Fruit fly (Drosophila melanogaster) whole organism, prepupa: ENCODE measurements around the gene RpL3.

ENCODE experiments used
- CG11762 ChIP-seq: fragments of 200-800 bp; sonication (Bioruptor generic); optimal IDR thresholded peaks from 3 replicates; lab custom pipeline; 2016; ENCODE audit warnings: missing biosample characterization, missing genetic modification characterization; ENCODE audit not compliant: insufficient read depth
- CG15336 ChIP-seq: fragments of 200-800 bp; sonication (Bioruptor generic); IDR thresholded peaks from 2 replicates; pipeline ENCODE4 v1.3.6; 2022; ENCODE audit warnings: missing biosample characterization, missing genetic modification characterization
- CG16779 ChIP-seq: fragments of 200-800 bp; sonication (Bioruptor generic); optimal IDR thresholded peaks from 3 replicates; lab custom pipeline; 2017; ENCODE audit warnings: missing biosample characterization, mild to moderate bottlenecking, missing genetic modification characterization
- CG6854 ChIP-seq: fragments of 200-800 bp; sonication (Bioruptor generic); optimal IDR thresholded peaks from 2 replicates; lab custom pipeline; 2017; ENCODE audit warnings: missing biosample characterization, mild to moderate bottlenecking, missing genetic modification characterization
- CG8319 ChIP-seq: fragments of 200-800 bp; sonication (Bioruptor generic); optimal IDR thresholded peaks from 3 replicates; lab custom pipeline; 2016; ENCODE audit warnings: missing biosample characterization, missing genetic modification characterization
- Eip75B ChIP-seq: fragments of 200-800 bp; sonication (Bioruptor generic); optimal IDR thresholded peaks from 3 replicates; lab custom pipeline; 2016; ENCODE audit warnings: missing biosample characterization, missing genetic modification characterization
- Gug ChIP-seq: fragments of 200-800 bp; sonication (Bioruptor generic); IDR thresholded peaks from 2 replicates; pipeline ENCODE4 v1.3.6; 2022; ENCODE audit warnings: missing biosample characterization, missing genetic modification characterization
- esn ChIP-seq: fragments of 200-800 bp; sonication (Bioruptor generic); optimal IDR thresholded peaks from 2 replicates; lab custom pipeline; 2016; ENCODE audit warnings: missing biosample characterization, mild to moderate bottlenecking, missing genetic modification characterization, moderate library complexity
- net ChIP-seq: fragments of 200-800 bp; sonication (Bioruptor generic); optimal IDR thresholded peaks from 3 replicates; lab custom pipeline; 2016; ENCODE audit warnings: missing biosample characterization, missing genetic modification characterization
- spab ChIP-seq: fragments of 200-800 bp; sonication (Bioruptor generic); optimal IDR thresholded peaks from 2 replicates; lab custom pipeline; 2017; ENCODE audit warnings: missing biosample characterization, mild to moderate bottlenecking, missing genetic modification characterization, missing genetic modification reagents
- ss ChIP-seq, 2 experiments: fragments of 200-800 bp; sonication (Bioruptor generic); optimal IDR thresholded peaks; 2 replicates in 1 of 2; 3 replicates in 1 of 2; lab custom pipeline; 2017 to 2018; ENCODE audit warnings: mild to moderate bottlenecking in 2 of 2, missing biosample characterization in 2 of 2, missing genetic modification characterization in 2 of 2, moderate library complexity in 1 of 2

DNA sequence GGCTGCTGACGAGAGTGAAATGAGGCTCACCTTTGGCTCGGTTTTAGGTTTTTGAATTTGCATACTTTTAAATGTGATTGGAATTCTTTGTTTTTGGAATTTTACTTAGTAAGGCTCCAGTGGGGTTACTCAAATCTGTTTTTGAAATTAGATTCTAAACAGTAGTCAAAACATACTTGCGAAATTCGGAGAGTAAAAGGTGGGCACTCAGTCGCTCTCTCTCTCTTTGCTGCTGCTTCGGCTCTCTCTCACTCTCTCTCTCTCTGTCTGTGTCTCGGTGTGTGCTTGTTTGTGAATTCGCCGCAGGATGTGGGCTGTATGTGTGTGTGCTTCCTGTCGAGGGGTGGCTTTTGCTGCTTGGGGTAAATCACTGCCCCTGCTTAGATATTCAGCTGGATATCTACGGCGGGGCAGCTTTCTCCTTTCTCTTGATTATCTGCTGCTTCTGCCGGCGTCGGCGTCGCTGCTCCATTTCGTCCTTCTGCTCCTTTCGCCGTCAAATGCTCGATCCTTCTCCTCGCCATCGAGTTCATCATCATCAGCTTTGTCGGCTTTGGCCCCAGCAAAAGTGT, 32.8 kb downstream of the RpL3 start:
- TF ChIP-seq Eip75B (GFP tag; lab: Kevin White, UChicago) (no peak), net (GFP tag; lab: Kevin White, UChicago) (no peak), esn (GFP tag; lab: Kevin White, UChicago) (no peak), spab (GFP tag; lab: Kevin White, UChicago) (no peak), CG16779 (tag; lab: Kevin White, UChicago) (no peak), CG15336 (no peak), CG6854 (GFP tag; lab: Kevin White, UChicago) (no peak), Gug (GFP tag; lab: Robert Waterston, UW) (no peak), CG11762 (no peak), ss (GFP tag; optimal IDR thresholded peaks at IDR 0.05; lab: Kevin White, UChicago) (no peak), CG8319 (GFP tag; lab: Kevin White, UChicago) (no peak)
